Worm (Caenorhabditis elegans) whole organism, L2 larva: ENCODE results near the gene unc-83.
A peak's percentile ranks its signal among the peaks of the same experiment; 100 is the strongest.

Experiments used
- R02D3.7 ChIP-seq: fragments of 150-350 bp; optimal IDR thresholded peaks from 2 replicates; lab custom pipeline; 2014; ENCODE audit warnings: missing biosample characterization, missing genetic modification characterization
- ama-1 ChIP-seq: fragments of 150-350 bp; optimal IDR thresholded peaks from 2 replicates; lab custom pipeline; 2018; ENCODE audit warnings: inconsistent platforms
- crh-2 ChIP-seq: sonication (generic microtip); optimal IDR thresholded peaks from 2 replicates; lab custom pipeline; 2017; ENCODE audit warnings: missing biosample characterization, missing genetic modification characterization
- elt-3 ChIP-seq: sonication (generic microtip); optimal IDR thresholded peaks from 2 replicates; lab custom pipeline; 2017; ENCODE audit warnings: missing biosample characterization, missing genetic modification characterization
- mdl-1 ChIP-seq, 2 experiments: fragments of 150-350 bp in 1 of 2; sonication (generic microtip) in 1 of 2; optimal IDR thresholded peaks; 2 replicates each; lab custom pipeline; 2017; ENCODE audit warnings: missing biosample characterization in 2 of 2, missing genetic modification characterization in 2 of 2
- nhr-129 ChIP-seq: fragments of 150-350 bp; optimal IDR thresholded peaks from 2 replicates; lab custom pipeline; 2014; ENCODE audit warnings: missing biosample characterization, missing genetic modification characterization
- nhr-77 ChIP-seq: fragments of 150-350 bp; optimal IDR thresholded peaks from 2 replicates; lab custom pipeline; 2014; ENCODE audit warnings: missing biosample characterization, missing genetic modification characterization

- TF ChIP-seq nhr-129 (peak; percentile 87), nhr-77 (no peak), crh-2 (peak; percentile 60), R02D3.7 (tag; lab: Kevin White, UChicago) (no peak), elt-3 (no peak), ama-1 (lab: Kevin White, UChicago) (peak; percentile 96), mdl-1 (tag; optimal IDR thresholded peaks at IDR 0.05; lab: Kevin White, UChicago) (peak in 1 of 2 experiments; percentile 0)
These were observed 50.0 kb downstream of the unc-83 start, which contains the start of gene dpy-11 for ce11 chrV:6514887-6515324.
